Worm (Caenorhabditis elegans) whole organism, young adult: ENCODE measurements around the gene spp-8.

Experiments
- B0019.2 ChIP-seq: fragments of 200-800 bp; sonication (Bioruptor generic); conservative IDR thresholded peaks from 2 replicates; pipeline ENCODE4 v1.3.6; 2022; ENCODE audit warnings: missing genetic modification reagents, missing genetic modification characterization, missing compliant biosample characterization
- B0035.1 ChIP-seq: sonication (generic microtip); optimal IDR thresholded peaks from 2 replicates; lab custom pipeline; 2016; ENCODE audit warnings: missing genetic modification characterization, mild to moderate bottlenecking, missing compliant biosample characterization, missing genotype, missing genetic modification reagents
- F10E7.11 ChIP-seq: sonication (generic microtip); optimal IDR thresholded peaks from 2 replicates; lab custom pipeline; 2017; ENCODE audit warnings: mild to moderate bottlenecking, missing genetic modification characterization, moderate library complexity, missing compliant biosample characterization
- K12H6.12 ChIP-seq: fragments of 200-800 bp; sonication (Bioruptor generic); optimal IDR thresholded peaks from 2 replicates; lab custom pipeline; 2018; ENCODE audit warnings: mild to moderate bottlenecking, missing genetic modification characterization, missing compliant biosample characterization
- T26A5.8 ChIP-seq: sonication (generic microtip); optimal IDR thresholded peaks from 2 replicates; lab custom pipeline; 2016; ENCODE audit warnings: missing genetic modification characterization, missing compliant biosample characterization
- Y53G8AR.9 ChIP-seq: fragments of 200-800 bp; sonication (Bioruptor generic); conservative IDR thresholded peaks from 2 replicates; pipeline ENCODE4 v1.3.6; 2022; ENCODE audit warnings: missing genetic modification reagents, missing genetic modification characterization, missing compliant biosample characterization
- ceh-27 ChIP-seq: fragments of 200-800 bp; sonication (Bioruptor generic); optimal IDR thresholded peaks from 2 replicates; lab custom pipeline; 2018; ENCODE audit warnings: mild to moderate bottlenecking, missing genetic modification characterization, moderate library complexity, missing compliant biosample characterization
- dpff-1 ChIP-seq: sonication (generic microtip); optimal IDR thresholded peaks from 2 replicates; lab custom pipeline; 2017; ENCODE audit warnings: mild to moderate bottlenecking, missing genetic modification characterization, missing compliant biosample characterization
- fkh-3 ChIP-seq: sonication (generic microtip); optimal IDR thresholded peaks from 2 replicates; lab custom pipeline; 2016; ENCODE audit warnings: mild to moderate bottlenecking, missing genetic modification characterization, missing compliant biosample characterization
- hlh-26 ChIP-seq: fragments of 200-800 bp; sonication (Bioruptor generic); conservative IDR thresholded peaks from 2 replicates; pipeline ENCODE4 v1.3.6; 2022; ENCODE audit warnings: missing genetic modification reagents, missing genetic modification characterization, missing compliant biosample characterization
- lin-26 ChIP-seq: fragments of 200-800 bp; sonication (Bioruptor generic); IDR thresholded peaks from 2 replicates; pipeline ENCODE4 v1.3.6; 2022; ENCODE audit warnings: missing genetic modification reagents, missing genetic modification characterization, missing compliant biosample characterization
- lsl-1 ChIP-seq: fragments of 200-800 bp; sonication (Bioruptor generic); optimal IDR thresholded peaks from 2 replicates; lab custom pipeline; 2018; ENCODE audit warnings: mild to moderate bottlenecking, missing genetic modification characterization, moderate library complexity, missing compliant biosample characterization
- nfyb-1 ChIP-seq: fragments of 200-800 bp; sonication (Bioruptor generic); IDR thresholded peaks from 2 replicates; pipeline ENCODE4 v1.3.6; 2022; ENCODE audit warnings: missing genetic modification reagents, missing genetic modification characterization, missing compliant biosample characterization
- nhr-80 ChIP-seq: sonication (generic microtip); optimal IDR thresholded peaks from 2 replicates; lab custom pipeline; 2016; ENCODE audit warnings: missing genetic modification characterization, missing compliant biosample characterization
- rcor-1 ChIP-seq: fragments of 200-800 bp; sonication (Bioruptor generic); IDR thresholded peaks from 2 replicates; pipeline ENCODE4 v1.3.6; 2022; ENCODE audit warnings: missing genetic modification reagents, missing genetic modification characterization, missing compliant biosample characterization
- snpc-1.1 ChIP-seq: sonication (generic microtip); optimal IDR thresholded peaks from 2 replicates; lab custom pipeline; 2017; ENCODE audit warnings: missing genetic modification characterization, mild to moderate bottlenecking, missing compliant biosample characterization, antibody characterized with exemption, moderate library complexity, missing genotype, missing genetic modification reagents; ENCODE audit not compliant: insufficient read depth
- somi-1 ChIP-seq: fragments of 200-800 bp; sonication (Bioruptor generic); optimal IDR thresholded peaks from 2 replicates; lab custom pipeline; 2018; ENCODE audit warnings: mild to moderate bottlenecking, missing genetic modification characterization, missing compliant biosample characterization
- tbp1 ChIP-seq: fragments of 200-800 bp; sonication (Bioruptor generic); optimal IDR thresholded peaks from 2 replicates; lab custom pipeline; 2018; ENCODE audit warnings: mild to moderate bottlenecking, missing genetic modification characterization, missing compliant biosample characterization
- unc-130 ChIP-seq: sonication (generic microtip); optimal IDR thresholded peaks from 2 replicates; lab custom pipeline; 2016; ENCODE audit warnings: missing genetic modification reagents, missing genetic modification characterization, missing compliant biosample characterization
- xnd-1 ChIP-seq: sonication (generic microtip); optimal IDR thresholded peaks from 2 replicates; lab custom pipeline; 2016; ENCODE audit warnings: missing genotype, missing genetic modification reagents, missing genetic modification characterization, missing compliant biosample characterization
- zfh-2 ChIP-seq: fragments of 200-800 bp; sonication (Bioruptor generic); conservative IDR thresholded peaks from 2 replicates; pipeline ENCODE4 v1.3.6; 2022; ENCODE audit warnings: missing genetic modification reagents, missing genetic modification characterization, missing compliant biosample characterization
- zim-3 ChIP-seq: sonication (generic microtip); optimal IDR thresholded peaks from 2 replicates; lab custom pipeline; 2017; ENCODE audit warnings: mild to moderate bottlenecking, missing genetic modification characterization, moderate library complexity, missing compliant biosample characterization
- ztf-18 ChIP-seq: sonication (generic microtip); optimal IDR thresholded peaks from 2 replicates; lab custom pipeline; 2016; ENCODE audit warnings: missing genotype, mild to moderate bottlenecking, missing genetic modification characterization, missing compliant biosample characterization
- ztf-6 ChIP-seq: fragments of 200-800 bp; sonication (Bioruptor generic); IDR thresholded peaks from 2 replicates; pipeline ENCODE4 v1.3.6; 2022; ENCODE audit warnings: missing genetic modification reagents, missing genetic modification characterization, missing compliant biosample characterization

The spp-8 gene

ce11 chrIV:8532796-8533195 lies 51.3 kb downstream of the spp-8 start:
- no peak for TF ChIP-seq K12H6.12 (tag; lab: Kevin White, UChicago)
- TF ChIP-seq zim-3 (tag; lab: Kevin White, UChicago) = no peak
- TF ChIP-seq snpc-1.1 = no peak
- TF ChIP-seq ztf-6 (GFP tag; lab: Robert Waterston, UW) = no peak
- no peak for TF ChIP-seq fkh-3 (tag; lab: Kevin White, UChicago)
- TF ChIP-seq nhr-80 (tag; lab: Kevin White, UChicago) = peak; percentile 62
- TF ChIP-seq dpff-1 (tag; lab: Kevin White, UChicago) = no peak
- peak; percentile 13 for TF ChIP-seq tbp1 (GFP tag; lab: Kevin White, UChicago)
- TF ChIP-seq T26A5.8 (tag; lab: Kevin White, UChicago) = no peak
- TF ChIP-seq B0019.2 (GFP tag; lab: Robert Waterston, UW) = no peak
- no peak for TF ChIP-seq Y53G8AR.9 (GFP tag; lab: Robert Waterston, UW)
- no peak for TF ChIP-seq unc-130
- no peak for TF ChIP-seq ztf-18
- TF ChIP-seq ceh-27 = no peak
- TF ChIP-seq rcor-1 (GFP tag; lab: Robert Waterston, UW) = no peak
- TF ChIP-seq xnd-1 (tag; lab: Kevin White, UChicago) = no peak
- TF ChIP-seq F10E7.11 (tag; lab: Kevin White, UChicago) = no peak
- no peak for TF ChIP-seq lsl-1 (GFP tag; lab: Kevin White, UChicago)
- 0 out of 2 replicates have a peak, but pooled peaks have one; percentile 14 for TF ChIP-seq nfyb-1
- TF ChIP-seq B0035.1 = no peak
- no peak for TF ChIP-seq lin-26
- TF ChIP-seq somi-1 (GFP tag; lab: Kevin White, UChicago) = no peak
- no peak for TF ChIP-seq hlh-26 (GFP tag; lab: Robert Waterston, UW)
- TF ChIP-seq zfh-2 (GFP tag; lab: Robert Waterston, UW) = no peak
- TF ChIP-seq, all 124 proteins: peak for 3
